Fruit fly (Drosophila melanogaster) whole organism, wandering third instar larva: ENCODE results near the gene CG7142.

Source experiments
- CG32264 ChIP-seq: fragments of 200-800 bp; sonication (Bioruptor generic); optimal IDR thresholded peaks from 2 replicates; lab custom pipeline; 2016; ENCODE audit warnings: missing biosample characterization, missing genetic modification characterization
- Hr78 ChIP-seq: fragments of >200 bp; optimal IDR thresholded peaks from 2 replicates; lab custom pipeline; 2017; ENCODE audit warnings: missing biosample characterization, missing genetic modification characterization
- Jra ChIP-seq: sonication (Bioruptor generic); optimal IDR thresholded peaks from 2 replicates; lab custom pipeline; 2016; ENCODE audit warnings: missing biosample characterization, missing genetic modification characterization
- Myc ChIP-seq: fragments of >200 bp; optimal IDR thresholded peaks from 2 replicates; lab custom pipeline; 2017
- dmrt93B ChIP-seq: fragments of 200-800 bp; sonication (Bioruptor generic); optimal IDR thresholded peaks from 2 replicates; lab custom pipeline; 2018; ENCODE audit warnings: missing biosample characterization, mild to moderate bottlenecking, missing genetic modification characterization
- psq ChIP-seq: fragments of 200-800 bp; sonication (Bioruptor generic); optimal IDR thresholded peaks from 3 replicates; lab custom pipeline; 2017; ENCODE audit warnings: missing biosample characterization, mild to moderate bottlenecking, missing genetic modification characterization, moderate library complexity
- sage ChIP-seq: fragments of 200-800 bp; sonication (Bioruptor generic); optimal IDR thresholded peaks from 2 replicates; lab custom pipeline; 2016; ENCODE audit warnings: missing biosample characterization, mild to moderate bottlenecking, missing genetic modification characterization
- usp ChIP-seq: fragments of >200 bp; optimal IDR thresholded peaks from 2 replicates; lab custom pipeline; 2017; ENCODE audit warnings: missing biosample characterization, missing genetic modification characterization

dm6 chr3R:18291831-18292230 is 12.5 kb upstream of the CG7142 start:
- no peak for TF ChIP-seq Jra (GFP tag; lab: Kevin White, UChicago)
- no peak for TF ChIP-seq dmrt93B
- no peak for TF ChIP-seq sage (GFP tag; lab: Kevin White, UChicago)
- TF ChIP-seq psq = no peak
- TF ChIP-seq CG32264 (GFP tag; lab: Kevin White, UChicago) = no peak
- no peak for TF ChIP-seq usp (GFP tag; lab: Kevin White, UChicago)
- TF ChIP-seq Myc (lab: Kevin White, UChicago) = no peak
- no peak for TF ChIP-seq Hr78 (GFP tag; lab: Kevin White, UChicago)
